Fruit fly (Drosophila melanogaster) whole organism, embryonic: ENCODE data around the gene Arpc3A.

Experiments used
- Atf-2 ChIP-seq: fragments of 200-800 bp; sonication (Bioruptor generic); optimal IDR thresholded peaks from 2 replicates; lab custom pipeline; 2016; ENCODE audit warnings: missing biosample characterization, missing genetic modification characterization
- Atf6 ChIP-seq: fragments of 200-800 bp; sonication (Bioruptor generic); IDR thresholded peaks from 2 replicates; pipeline ENCODE4 v1.3.6; 2022; ENCODE audit warnings: missing biosample characterization, missing genetic modification characterization
- Blimp-1 ChIP-seq: fragments of 200-800 bp; sonication (Bioruptor generic); optimal IDR thresholded peaks from 3 replicates; lab custom pipeline; 2018; ENCODE audit warnings: missing biosample characterization, missing genetic modification characterization, mild to moderate bottlenecking, moderate library complexity, missing genetic modification reagents
- CG10209 ChIP-seq: fragments of 200-800 bp; sonication (Bioruptor generic); optimal IDR thresholded peaks from 3 replicates; lab custom pipeline; 2017; ENCODE audit warnings: missing biosample characterization, mild to moderate bottlenecking, missing genetic modification characterization, missing genetic modification reagents
- CG10462 ChIP-seq: fragments of 200-800 bp; sonication (Bioruptor generic); optimal IDR thresholded peaks from 2 replicates; lab custom pipeline; 2016; ENCODE audit warnings: missing biosample characterization, missing genetic modification characterization
- CG11398 ChIP-seq: fragments of 200-800 bp; sonication (Bioruptor generic); optimal IDR thresholded peaks from 2 replicates; lab custom pipeline; 2016; ENCODE audit warnings: missing biosample characterization, missing genetic modification characterization
- CG11504 ChIP-seq: fragments of 200-800 bp; sonication (Bioruptor generic); optimal IDR thresholded peaks from 3 replicates; lab custom pipeline; 2019; ENCODE audit warnings: missing biosample characterization, mild to moderate bottlenecking, missing genetic modification characterization, moderate library complexity
- CG1233 ChIP-seq: fragments of 200-800 bp; sonication (Bioruptor generic); optimal IDR thresholded peaks from 4 replicates; lab custom pipeline; 2018; ENCODE audit warnings: missing biosample characterization, mild to moderate bottlenecking, missing genetic modification characterization
- CG12659 ChIP-seq: fragments of 200-800 bp; sonication (Bioruptor generic); optimal IDR thresholded peaks from 3 replicates; lab custom pipeline; 2017; ENCODE audit warnings: mild to moderate bottlenecking, missing biosample characterization, missing genetic modification reagents, missing genetic modification characterization
- CG12942 ChIP-seq: fragments of 200-800 bp; sonication (Bioruptor generic); optimal IDR thresholded peaks from 3 replicates; lab custom pipeline; 2016; ENCODE audit warnings: missing biosample characterization, missing genetic modification characterization
- CG1603 ChIP-seq: fragments of 200-800 bp; sonication (Bioruptor generic); optimal IDR thresholded peaks from 2 replicates; lab custom pipeline; 2019; ENCODE audit warnings: missing biosample characterization, mild to moderate bottlenecking, missing genetic modification characterization, moderate library complexity
- CG16815 ChIP-seq: fragments of 200-800 bp; sonication (Bioruptor generic); optimal IDR thresholded peaks from 3 replicates; lab custom pipeline; 2017; ENCODE audit warnings: missing biosample characterization, mild to moderate bottlenecking, missing genetic modification characterization
- CG17568 ChIP-seq: fragments of 200-800 bp; sonication (Bioruptor generic); optimal IDR thresholded peaks from 2 replicates; lab custom pipeline; 2018; ENCODE audit warnings: missing biosample characterization, mild to moderate bottlenecking, missing genetic modification characterization, moderate library complexity
- CG2202 ChIP-seq: fragments of 200-800 bp; sonication (Bioruptor generic); optimal IDR thresholded peaks from 2 replicates; lab custom pipeline; 2018; ENCODE audit warnings: missing biosample characterization, mild to moderate bottlenecking, missing genetic modification characterization
- CG2712 ChIP-seq: fragments of 200-800 bp; optimal IDR thresholded peaks from 3 replicates; lab custom pipeline; 2019; ENCODE audit warnings: missing biosample characterization, mild to moderate bottlenecking, missing genetic modification characterization, moderate library complexity
- CG3995 ChIP-seq: fragments of 200-800 bp; sonication (Bioruptor generic); optimal IDR thresholded peaks from 3 replicates; lab custom pipeline; 2016; ENCODE audit warnings: missing biosample characterization, missing genetic modification characterization
- CG42726 ChIP-seq: fragments of 200-800 bp; sonication (Bioruptor generic); IDR thresholded peaks from 2 replicates; pipeline ENCODE4 v1.3.6; 2022; ENCODE audit warnings: missing biosample characterization, missing genetic modification characterization; ENCODE audit not compliant: partially characterized antibody
- CG7556 ChIP-seq: fragments of 200-800 bp; sonication (Bioruptor generic); optimal IDR thresholded peaks from 2 replicates; lab custom pipeline; 2017; ENCODE audit warnings: missing biosample characterization, mild to moderate bottlenecking, missing genetic modification characterization
- CG8089 ChIP-seq: fragments of 200-800 bp; sonication (Bioruptor generic); optimal IDR thresholded peaks from 3 replicates; lab custom pipeline; 2016; ENCODE audit warnings: missing biosample characterization, missing genetic modification characterization
- CG8924 ChIP-seq: fragments of 200-800 bp; optimal IDR thresholded peaks from 3 replicates; lab custom pipeline; 2019; ENCODE audit warnings: missing biosample characterization, mild to moderate bottlenecking, missing genetic modification characterization, moderate library complexity
- CG8944 ChIP-seq: fragments of 200-800 bp; sonication (Bioruptor generic); optimal IDR thresholded peaks from 3 replicates; lab custom pipeline; 2016; ENCODE audit warnings: missing biosample characterization, missing genetic modification characterization
- CG9817 ChIP-seq: fragments of 200-800 bp; sonication (Bioruptor generic); optimal IDR thresholded peaks from 2 replicates; lab custom pipeline; 2018; ENCODE audit warnings: missing biosample characterization, mild to moderate bottlenecking, missing genetic modification characterization, moderate library complexity
- D19A ChIP-seq: fragments of 200-800 bp; optimal IDR thresholded peaks from 3 replicates; lab custom pipeline; 2019; ENCODE audit warnings: missing biosample characterization, mild to moderate bottlenecking, missing genetic modification characterization, moderate library complexity
- Dad ChIP-seq: fragments of 200-800 bp; sonication (Bioruptor generic); optimal IDR thresholded peaks from 3 replicates; lab custom pipeline; 2016; ENCODE audit warnings: missing biosample characterization, missing genetic modification characterization
- E2f2 ChIP-seq: fragments of 200-800 bp; sonication (Bioruptor generic); IDR thresholded peaks from 2 replicates; pipeline ENCODE4 v1.3.6; 2022; ENCODE audit warnings: missing biosample characterization, missing genetic modification characterization
- Elba2 ChIP-seq: fragments of 200-800 bp; sonication (Bioruptor generic); optimal IDR thresholded peaks from 3 replicates; lab custom pipeline; 2016; ENCODE audit warnings: missing biosample characterization, missing genetic modification characterization
- Ets65A ChIP-seq: fragments of 200-800 bp; sonication (Bioruptor generic); peaks from one replicate; lab custom pipeline; 2016; ENCODE audit warnings: missing biosample characterization, missing genetic modification characterization
- Fer1 ChIP-seq: fragments of 200-800 bp; sonication (Bioruptor generic); optimal IDR thresholded peaks from 2 replicates; lab custom pipeline; 2017; ENCODE audit warnings: missing biosample characterization, mild to moderate bottlenecking, missing genetic modification characterization
- HmgZ ChIP-seq: fragments of 200-800 bp; sonication (Bioruptor generic); optimal IDR thresholded peaks from 2 replicates; lab custom pipeline; 2018; ENCODE audit warnings: missing biosample characterization, mild to moderate bottlenecking, missing genetic modification characterization
- MBD-R2 ChIP-seq: fragments of 200-800 bp; sonication (Bioruptor generic); IDR thresholded peaks from 2 replicates; pipeline ENCODE4 v1.3.6; 2022; ENCODE audit warnings: missing biosample characterization, missing genetic modification characterization
- Neu2 ChIP-seq: fragments of 200-800 bp; sonication (Bioruptor generic); optimal IDR thresholded peaks from 3 replicates; lab custom pipeline; 2016; ENCODE audit warnings: missing biosample characterization, missing genetic modification characterization, borderline replicate concordance
- Pdp1 ChIP-seq, 2 experiments: fragments of 200-800 bp; sonication (Bioruptor generic); optimal IDR thresholded peaks; 3 replicates each; lab custom pipeline; 2016; ENCODE audit warnings: missing biosample characterization in 2 of 2, missing genetic modification characterization in 2 of 2, mild to moderate bottlenecking in 1 of 2, moderate library complexity in 1 of 2
- abd-A ChIP-seq: fragments of 200-800 bp; sonication (Bioruptor generic); optimal IDR thresholded peaks from 3 replicates; lab custom pipeline; 2019; ENCODE audit warnings: missing biosample characterization, mild to moderate bottlenecking, missing genetic modification characterization, moderate library complexity
- ap ChIP-seq: fragments of 200-800 bp; sonication (Bioruptor generic); IDR thresholded peaks from 2 replicates; pipeline ENCODE4 v1.3.6; 2022; ENCODE audit warnings: missing biosample characterization, missing genetic modification characterization
- bbx ChIP-seq: fragments of 200-800 bp; sonication (Bioruptor generic); IDR thresholded peaks from 2 replicates; pipeline ENCODE4 v1.3.6; 2022; ENCODE audit warnings: missing biosample characterization, missing genetic modification characterization; ENCODE audit not compliant: partially characterized antibody
- cas ChIP-seq: fragments of 200-800 bp; sonication (Bioruptor generic); IDR thresholded peaks from 2 replicates; pipeline ENCODE4 v1.3.6; 2022; ENCODE audit warnings: missing biosample characterization, missing genetic modification characterization
- chif ChIP-seq, 2 experiments: fragments of 200-800 bp; sonication (Bioruptor generic); optimal IDR thresholded peaks; 3 replicates each; lab custom pipeline; 2016; ENCODE audit warnings: missing biosample characterization in 2 of 2, missing genetic modification characterization in 2 of 2
- corto ChIP-seq: fragments of 200-800 bp; sonication (Bioruptor generic); optimal IDR thresholded peaks from 2 replicates; lab custom pipeline; 2016; ENCODE audit warnings: missing biosample characterization, mild to moderate bottlenecking, missing genetic modification characterization, moderate library complexity
- crp ChIP-seq, 2 experiments: fragments of 200-800 bp; sonication (Bioruptor generic); optimal IDR thresholded peaks; 2 replicates in 1 of 2; 3 replicates in 1 of 2; lab custom pipeline; 2017; ENCODE audit warnings: missing biosample characterization in 2 of 2, missing genetic modification characterization in 2 of 2, mild to moderate bottlenecking in 1 of 2, moderate library complexity in 1 of 2
- grn ChIP-seq: fragments of 200-800 bp; sonication (Bioruptor generic); optimal IDR thresholded peaks from 3 replicates; lab custom pipeline; 2017; ENCODE audit warnings: missing biosample characterization, missing genetic modification characterization
- hkb ChIP-seq, 2 experiments: fragments of 200-800 bp in 1 of 2; fragments of >200 bp in 1 of 2; sonication (Bioruptor generic) in 1 of 2; IDR thresholded peaks in 1 of 2; optimal IDR thresholded peaks in 1 of 2; 2 replicates each; pipeline versions ENCODE4 v1.3.6 to Lab custom; 2017 to 2022; ENCODE audit warnings: missing biosample characterization in 1 of 2, missing genetic modification characterization in 1 of 2
- kah ChIP-seq: fragments of 200-800 bp; sonication (Bioruptor generic); optimal IDR thresholded peaks from 2 replicates; lab custom pipeline; 2018; ENCODE audit warnings: missing biosample characterization, mild to moderate bottlenecking, missing genetic modification characterization
- kay ChIP-seq: fragments of 200-800 bp; sonication (Bioruptor generic); optimal IDR thresholded peaks from 2 replicates; lab custom pipeline; 2016; ENCODE audit warnings: missing biosample characterization, missing genetic modification characterization
- lola ChIP-seq, 3 experiments: fragments of >200 bp in 2 of 3; fragments of 200-800 bp in 1 of 3; sonication (Bioruptor generic) in 1 of 3; optimal IDR thresholded peaks; 2 replicates each; lab custom pipeline; 2017 to 2019; ENCODE audit warnings: missing biosample characterization in 3 of 3, missing genetic modification characterization in 3 of 3, mild to moderate bottlenecking in 1 of 3, moderate library complexity in 1 of 3
- rib ChIP-seq: fragments of 200-800 bp; sonication (Bioruptor generic); IDR thresholded peaks from 2 replicates; pipeline ENCODE4 v1.3.6; 2022; ENCODE audit warnings: missing biosample characterization, missing genetic modification characterization
- row ChIP-seq: fragments of 200-800 bp; sonication (Bioruptor generic); IDR thresholded peaks from 3 replicates; pipeline ENCODE4 v1.3.6; 2022; ENCODE audit warnings: missing biosample characterization, missing genetic modification characterization
- scrt ChIP-seq: fragments of 200-800 bp; sonication (Bioruptor generic); optimal IDR thresholded peaks from 2 replicates; lab custom pipeline; 2018; ENCODE audit warnings: missing biosample characterization, mild to moderate bottlenecking, missing genetic modification characterization, moderate library complexity
- tll ChIP-seq, 2 experiments: fragments of 200-800 bp in 1 of 2; fragments of >200 bp in 1 of 2; sonication (Bioruptor generic) in 1 of 2; optimal IDR thresholded peaks; 2 replicates each; lab custom pipeline; 2017 to 2019; ENCODE audit warnings: missing biosample characterization in 2 of 2, missing genetic modification characterization in 2 of 2, mild to moderate bottlenecking in 1 of 2, moderate library complexity in 1 of 2
- trh ChIP-seq: fragments of 200-800 bp; sonication (Bioruptor generic); optimal IDR thresholded peaks from 2 replicates; lab custom pipeline; 2016; ENCODE audit warnings: missing biosample characterization, missing genetic modification characterization
- yki ChIP-seq: fragments of >200 bp; optimal IDR thresholded peaks from 3 replicates; lab custom pipeline; 2018

Arpc3A gene

dm6 chr3R:15792427-15792826, 42.0 kb upstream of the Arpc3A start, which contains the start of gene Acyp2 (continued):
- TF ChIP-seq CG8089 (GFP tag; lab: Kevin White, UChicago) (no peak), Elba2 (GFP tag; lab: Kevin White, UChicago) (peak; percentile 8), corto (GFP tag; lab: Kevin White, UChicago) (no peak), CG1233 (no peak), CG8924 (tag; lab: Kevin White, UChicago) (peak; percentile 41), Atf-2 (no peak), chif (GFP tag; optimal IDR thresholded peaks at IDR 0.05; lab: Kevin White, UChicago) (peak in 1 of 2 experiments; percentile 3), CG8944 (GFP tag; lab: Kevin White, UChicago) (peak; percentile 29), Dad (GFP tag; lab: Kevin White, UChicago) (no peak), cas (GFP tag; lab: Robert Waterston, UW) (no peak), tll (GFP tag; optimal IDR thresholded peaks at IDR 0.05; lab: Kevin White, UChicago) (no peak), trh (peak; percentile 19), scrt (GFP tag; lab: Kevin White, UChicago) (no peak), Fer1 (GFP tag; lab: Kevin White, UChicago) (no peak), Atf6 (GFP tag; lab: Robert Waterston, UW) (no peak), yki (lab: Kevin White, UChicago) (no peak), CG9817 (tag; lab: Kevin White, UChicago) (peak; percentile 0), Pdp1 (GFP tag; optimal IDR thresholded peaks at IDR 0.05; lab: Kevin White, UChicago) (peak in 1 of 2 experiments; percentile 48), Blimp-1 (GFP tag; lab: Kevin White, UChicago) (no peak), E2f2 (GFP tag; lab: Robert Waterston, UW) (peak; percentile 66), hkb (optimal IDR thresholded peaks at IDR 0.05; lab: Kevin White, UChicago) (no peak), hkb (GFP tag; IDR thresholded peaks at IDR 0.05; lab: Robert Waterston, UW) (0 out of 2 replicates have a peak, but pooled peaks have one; percentile 13), Neu2 (GFP tag; lab: Kevin White, UChicago) (no peak), CG7556 (GFP tag; lab: Kevin White, UChicago) (no peak), CG2712 (peak; percentile 60), CG17568 (GFP tag; lab: Kevin White, UChicago) (no peak), kay (peak; percentile 12), MBD-R2 (GFP tag; lab: Robert Waterston, UW) (peak; percentile 88), CG12942 (GFP tag; lab: Kevin White, UChicago) (peak; percentile 28), rib (GFP tag; lab: Robert Waterston, UW) (no peak), Ets65A (GFP tag; lab: Kevin White, UChicago) (peak; percentile 95), ap (GFP tag; lab: Robert Waterston, UW) (no peak), CG42726 (peak; percentile 42; the same call in 1 of the 2 replicates), crp (GFP tag; optimal IDR thresholded peaks at IDR 0.05; lab: Kevin White, UChicago) (no peak), D19A (no peak), lola (GFP tag; optimal IDR thresholded peaks at IDR 0.05; lab: Kevin White, UChicago) (no peak), CG3995 (GFP tag; lab: Kevin White, UChicago) (no peak), CG1603 (peak; percentile 77), HmgZ (tag; lab: Kevin White, UChicago) (peak; percentile 70), CG11504 (tag; lab: Kevin White, UChicago) (peak; percentile 44), CG10462 (GFP tag; lab: Kevin White, UChicago) (peak; percentile 68), grn (GFP tag; lab: Kevin White, UChicago) (no peak), bbx (GFP tag; lab: Robert Waterston, UW) (peak; percentile 60), CG16815 (GFP tag; lab: Kevin White, UChicago) (no peak), row (peak; percentile 52), kah (GFP tag; lab: Kevin White, UChicago) (no peak), CG2202 (tag; lab: Kevin White, UChicago) (no peak), CG11398 (no peak), CG10209 (GFP tag; lab: Kevin White, UChicago) (no peak), abd-A (no peak), CG12659 (GFP tag; lab: Kevin White, UChicago) (peak; percentile 77)
